Fruit fly (Drosophila melanogaster) whole organism, embryonic: ENCODE measurements around the gene CG13893.

Experiments
- CG10431 ChIP-seq: fragments of 200-800 bp; sonication (Bioruptor generic); optimal IDR thresholded peaks from 3 replicates; lab custom pipeline; 2018; ENCODE audit warnings: missing biosample characterization, mild to moderate bottlenecking, missing genetic modification characterization
- CG10654 ChIP-seq: fragments of 200-800 bp; sonication (Bioruptor generic); optimal IDR thresholded peaks from 2 replicates; lab custom pipeline; 2016; ENCODE audit warnings: missing biosample characterization, missing genetic modification characterization
- CG11456 ChIP-seq: fragments of 200-800 bp; sonication (Bioruptor generic); IDR thresholded peaks from 3 replicates; pipeline ENCODE4 v1.3.6; 2022; ENCODE audit warnings: missing biosample characterization, missing genetic modification characterization
- CG12236 ChIP-seq: fragments of 200-800 bp; sonication (Bioruptor generic); optimal IDR thresholded peaks from 2 replicates; lab custom pipeline; 2016; ENCODE audit warnings: missing biosample characterization, missing genetic modification characterization
- CG1233 ChIP-seq: fragments of 200-800 bp; sonication (Bioruptor generic); optimal IDR thresholded peaks from 4 replicates; lab custom pipeline; 2018; ENCODE audit warnings: missing biosample characterization, mild to moderate bottlenecking, missing genetic modification characterization
- CG13296 ChIP-seq: fragments of 200-800 bp; sonication (Bioruptor generic); optimal IDR thresholded peaks from 3 replicates; lab custom pipeline; 2018; ENCODE audit warnings: missing biosample characterization, mild to moderate bottlenecking, missing genetic modification characterization
- CG14710 ChIP-seq: fragments of 200-800 bp; sonication (Bioruptor generic); optimal IDR thresholded peaks from 3 replicates; lab custom pipeline; 2019; ENCODE audit warnings: missing biosample characterization, mild to moderate bottlenecking, missing genetic modification characterization, moderate library complexity
- CG15479 ChIP-seq: fragments of 200-800 bp; sonication (Bioruptor generic); optimal IDR thresholded peaks from 3 replicates; lab custom pipeline; 2019; ENCODE audit warnings: missing biosample characterization, mild to moderate bottlenecking, missing genetic modification characterization, moderate library complexity
- CG1603 ChIP-seq: fragments of 200-800 bp; sonication (Bioruptor generic); optimal IDR thresholded peaks from 2 replicates; lab custom pipeline; 2019; ENCODE audit warnings: missing biosample characterization, mild to moderate bottlenecking, missing genetic modification characterization, moderate library complexity
- CG17385 ChIP-seq: fragments of 200-800 bp; sonication (Bioruptor generic); optimal IDR thresholded peaks from 3 replicates; lab custom pipeline; 2018; ENCODE audit warnings: missing biosample characterization, mild to moderate bottlenecking, missing genetic modification characterization
- CG17612 ChIP-seq: fragments of 200-800 bp; sonication (Bioruptor generic); IDR thresholded peaks from 2 replicates; pipeline ENCODE4 v1.3.6; 2022; ENCODE audit warnings: missing biosample characterization, missing genetic modification characterization
- CG31365 ChIP-seq: fragments of 200-800 bp; sonication (Bioruptor generic); optimal IDR thresholded peaks from 2 replicates; lab custom pipeline; 2018; ENCODE audit warnings: missing biosample characterization, mild to moderate bottlenecking, missing genetic modification characterization
- CG31441 ChIP-seq: fragments of 200-800 bp; sonication (Bioruptor generic); IDR thresholded peaks from 2 replicates; pipeline ENCODE4 v1.3.6; 2022; ENCODE audit warnings: missing biosample characterization, missing genetic modification characterization
- CG43689 ChIP-seq: fragments of 200-800 bp; sonication (Bioruptor generic); IDR thresholded peaks from 2 replicates; pipeline ENCODE4 v1.3.6; 2022; ENCODE audit warnings: missing biosample characterization, missing genetic modification characterization
- CG4730 ChIP-seq: fragments of 200-800 bp; sonication (Bioruptor generic); IDR thresholded peaks from 2 replicates; pipeline ENCODE4 v1.3.6; 2022; ENCODE audit warnings: missing biosample characterization, missing genetic modification characterization
- CG4854 ChIP-seq: fragments of 200-800 bp; sonication (Bioruptor generic); optimal IDR thresholded peaks from 2 replicates; lab custom pipeline; 2016; ENCODE audit warnings: missing biosample characterization, missing genetic modification characterization, inconsistent platforms
- CG6272 ChIP-seq: fragments of 200-800 bp; sonication (Bioruptor generic); IDR thresholded peaks from 2 replicates; pipeline ENCODE4 v1.3.6; 2022; ENCODE audit warnings: missing biosample characterization, missing genetic modification characterization
- CG6791 ChIP-seq: fragments of 200-800 bp; sonication (Bioruptor generic); IDR thresholded peaks from 3 replicates; pipeline ENCODE4 v1.3.6; 2022; ENCODE audit warnings: missing biosample characterization, missing genetic modification characterization; ENCODE audit not compliant: partially characterized antibody
- CG7839 ChIP-seq: fragments of 200-800 bp; sonication (Bioruptor generic); optimal IDR thresholded peaks from 3 replicates; lab custom pipeline; 2018; ENCODE audit warnings: missing biosample characterization, mild to moderate bottlenecking, missing genetic modification characterization, moderate library complexity
- CG7928 ChIP-seq: fragments of 200-800 bp; sonication (Bioruptor generic); optimal IDR thresholded peaks from 2 replicates; lab custom pipeline; 2017; ENCODE audit warnings: missing biosample characterization, mild to moderate bottlenecking, missing genetic modification characterization
- CHES-1-like ChIP-seq: fragments of 200-800 bp; sonication (Bioruptor generic); optimal IDR thresholded peaks from 2 replicates; lab custom pipeline; 2016; ENCODE audit warnings: missing biosample characterization, missing genetic modification characterization
- D ChIP-seq, 2 experiments: fragments of 200-800 bp in 1 of 2; fragments of >200 bp in 1 of 2; sonication (Bioruptor generic) in 1 of 2; optimal IDR thresholded peaks; 2 replicates in 1 of 2; 3 replicates in 1 of 2; lab custom pipeline; 2017; ENCODE audit warnings: mild to moderate bottlenecking in 1 of 2, missing biosample characterization in 1 of 2, missing genetic modification characterization in 1 of 2, missing genetic modification reagents in 1 of 2
- ERR ChIP-seq: fragments of 200-800 bp; sonication (Bioruptor generic); optimal IDR thresholded peaks from 2 replicates; lab custom pipeline; 2016; ENCODE audit warnings: missing biosample characterization, missing genetic modification characterization
- Ets65A ChIP-seq: fragments of 200-800 bp; sonication (Bioruptor generic); peaks from one replicate; lab custom pipeline; 2016; ENCODE audit warnings: missing biosample characterization, missing genetic modification characterization
- Ets97D ChIP-seq: fragments of 200-800 bp; sonication (Bioruptor generic); optimal IDR thresholded peaks from 3 replicates; lab custom pipeline; 2016; ENCODE audit warnings: missing biosample characterization, missing genetic modification characterization
- HmgD ChIP-seq: fragments of 200-800 bp; sonication (Bioruptor generic); optimal IDR thresholded peaks from 3 replicates; lab custom pipeline; 2016; ENCODE audit warnings: missing biosample characterization, missing genetic modification characterization
- Hr39 ChIP-seq: fragments of >200 bp; optimal IDR thresholded peaks from 2 replicates; lab custom pipeline; 2017
- Kr ChIP-seq: fragments of 200-800 bp; sonication (Bioruptor generic); optimal IDR thresholded peaks from 2 replicates; lab custom pipeline; 2017; ENCODE audit warnings: missing biosample characterization, mild to moderate bottlenecking, missing genetic modification characterization
- Lhr ChIP-seq: fragments of 200-800 bp; sonication (Bioruptor generic); optimal IDR thresholded peaks from 3 replicates; lab custom pipeline; 2017; ENCODE audit warnings: mild to moderate bottlenecking, missing biosample characterization, missing genetic modification reagents, missing genetic modification characterization
- MESR4 ChIP-seq: fragments of 200-800 bp; sonication (Bioruptor generic); optimal IDR thresholded peaks from 2 replicates; lab custom pipeline; 2018; ENCODE audit warnings: missing biosample characterization, mild to moderate bottlenecking, missing genetic modification characterization, moderate library complexity
- Max ChIP-seq: fragments of 200-800 bp; sonication (Bioruptor generic); optimal IDR thresholded peaks from 2 replicates; lab custom pipeline; 2016; ENCODE audit warnings: missing biosample characterization, mild to moderate bottlenecking, missing genetic modification characterization
- Opbp ChIP-seq: fragments of 200-800 bp; sonication (Bioruptor generic); IDR thresholded peaks from 3 replicates; pipeline ENCODE4 v1.3.6; 2022; ENCODE audit warnings: missing biosample characterization, missing genetic modification characterization; ENCODE audit not compliant: partially characterized antibody
- Ravus ChIP-seq: fragments of 200-800 bp; sonication (Bioruptor generic); IDR thresholded peaks from 2 replicates; pipeline ENCODE4 v1.3.6; 2022; ENCODE audit warnings: missing biosample characterization, missing genetic modification characterization
- Rfx ChIP-seq: fragments of 200-800 bp; sonication (Bioruptor generic); IDR thresholded peaks from 2 replicates; pipeline ENCODE4 v1.3.6; 2022; ENCODE audit warnings: missing biosample characterization, missing genetic modification characterization
- Side ChIP-seq: fragments of 200-800 bp; sonication (Bioruptor generic); optimal IDR thresholded peaks from 2 replicates; lab custom pipeline; 2016; ENCODE audit warnings: missing biosample characterization, missing genetic modification characterization
- Six4 ChIP-seq: fragments of 200-800 bp; sonication (Bioruptor generic); optimal IDR thresholded peaks from 2 replicates; lab custom pipeline; 2016; ENCODE audit warnings: missing biosample characterization, missing genetic modification characterization
- Xbp1 ChIP-seq: fragments of 200-800 bp; sonication (Bioruptor generic); optimal IDR thresholded peaks from 3 replicates; lab custom pipeline; 2016; ENCODE audit warnings: missing biosample characterization, mild to moderate bottlenecking, missing genetic modification characterization
- ap ChIP-seq: fragments of 200-800 bp; sonication (Bioruptor generic); IDR thresholded peaks from 2 replicates; pipeline ENCODE4 v1.3.6; 2022; ENCODE audit warnings: missing biosample characterization, missing genetic modification characterization
- cato ChIP-seq: fragments of 200-800 bp; sonication (Bioruptor generic); optimal IDR thresholded peaks from 2 replicates; lab custom pipeline; 2016; ENCODE audit warnings: missing biosample characterization, missing genetic modification characterization, borderline replicate concordance
- chn ChIP-seq: fragments of 200-800 bp; sonication (Bioruptor generic); optimal IDR thresholded peaks from 2 replicates; lab custom pipeline; 2016; ENCODE audit warnings: missing biosample characterization, missing genetic modification characterization
- emc ChIP-seq: fragments of 200-800 bp; sonication (Bioruptor generic); optimal IDR thresholded peaks from 2 replicates; lab custom pipeline; 2016; ENCODE audit warnings: missing biosample characterization, missing genetic modification characterization
- gt ChIP-seq: fragments of 200-800 bp; sonication (Bioruptor generic); IDR thresholded peaks from 2 replicates; pipeline ENCODE4 v1.3.6; 2022; ENCODE audit warnings: missing biosample characterization, missing genetic modification characterization
- hth ChIP-seq: fragments of >200 bp; optimal IDR thresholded peaks from 2 replicates; lab custom pipeline; 2017; ENCODE audit warnings: inconsistent platforms
- lab ChIP-seq: fragments of 200-800 bp; sonication (Bioruptor generic); optimal IDR thresholded peaks from 3 replicates; lab custom pipeline; 2017; ENCODE audit warnings: missing biosample characterization, missing genetic modification characterization, mild to moderate bottlenecking, moderate library complexity, missing genetic modification reagents
- nau ChIP-seq: fragments of 200-800 bp; sonication (Bioruptor generic); optimal IDR thresholded peaks from 3 replicates; lab custom pipeline; 2017; ENCODE audit warnings: missing biosample characterization, mild to moderate bottlenecking, missing genetic modification characterization, missing genetic modification reagents
- pan ChIP-seq, 4 experiments: fragments of >200 bp in 3 of 4; fragments of 200-800 bp in 1 of 4; sonication (Bioruptor generic) in 1 of 4; optimal IDR thresholded peaks in 3 of 4; IDR thresholded peaks in 1 of 4; 2 replicates each; pipeline versions ENCODE4 v1.3.6 to Lab custom; 2017 to 2022; ENCODE audit warnings: missing biosample characterization in 2 of 4, missing genetic modification characterization in 2 of 4, mixed read lengths in 1 of 4
- twi ChIP-seq: fragments of 200-800 bp; optimal IDR thresholded peaks from 2 replicates; lab custom pipeline; 2019; ENCODE audit warnings: missing biosample characterization, mild to moderate bottlenecking, missing genetic modification characterization, moderate library complexity
- tx ChIP-seq: fragments of 200-800 bp; sonication (Bioruptor generic); optimal IDR thresholded peaks from 2 replicates; lab custom pipeline; 2016; ENCODE audit warnings: missing biosample characterization, missing genetic modification characterization
- zfh2 ChIP-seq: fragments of 200-800 bp; sonication (Bioruptor generic); optimal IDR thresholded peaks from 2 replicates; lab custom pipeline; 2016; ENCODE audit warnings: missing biosample characterization, missing genetic modification characterization

CG13893 gene

DNA sequence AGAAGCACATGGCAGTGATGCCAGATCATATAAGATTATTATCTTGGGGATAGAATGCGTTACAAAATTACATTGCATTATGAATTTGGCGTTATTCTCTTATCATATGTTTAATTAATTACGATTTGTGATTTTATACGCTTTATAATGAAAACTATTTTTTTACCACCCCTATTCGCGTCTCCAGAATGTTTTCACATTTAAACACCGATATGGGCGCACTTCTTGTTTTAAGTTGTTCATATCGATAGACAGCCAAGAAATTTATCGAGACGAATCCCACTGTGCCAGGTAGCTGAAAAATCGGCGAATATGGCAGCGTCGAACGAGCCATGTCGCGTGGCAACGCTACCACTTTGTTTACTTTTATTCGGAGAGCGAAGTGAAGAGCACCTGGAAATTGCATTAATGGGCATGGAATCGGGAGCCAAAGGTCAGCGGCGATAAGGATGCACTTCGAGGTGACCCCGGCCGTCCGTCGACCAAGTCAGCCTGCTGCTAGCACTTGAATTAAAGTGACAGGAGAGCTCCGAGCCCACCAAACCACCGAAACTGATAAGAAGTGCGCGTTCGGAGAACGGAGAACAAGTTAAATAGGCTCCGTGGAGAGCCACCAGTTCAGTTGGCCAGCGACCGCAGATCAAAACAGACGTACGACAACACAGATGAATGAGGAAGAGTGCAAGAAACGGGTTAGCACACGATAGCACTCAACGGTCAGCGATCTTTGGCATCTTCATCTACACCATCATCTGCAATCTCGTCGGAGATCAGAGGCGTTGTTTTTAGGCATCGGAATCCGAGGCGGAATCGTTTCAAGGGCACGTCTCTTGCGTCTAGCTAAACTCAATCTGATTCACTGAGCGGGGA is 44.6 kb upstream of the CG13893 start, which contains the start of gene Gale (continued):
- TF ChIP-seq Six4 (GFP tag; lab: Kevin White, UChicago) (no peak), cato (GFP tag; lab: Kevin White, UChicago) (no peak), CG11456 (GFP tag; lab: Robert Waterston, UW) (no peak), CG13296 (GFP tag; lab: Kevin White, UChicago) (no peak), CG7928 (no peak), CG43689 (GFP tag; lab: Robert Waterston, UW) (no peak), twi (tag; lab: Kevin White, UChicago) (no peak), pan (optimal IDR thresholded peaks at IDR 0.05; lab: Kevin White, UChicago) (no peak), pan (GFP tag; optimal IDR thresholded peaks at IDR 0.05 in 1 of 2, IDR thresholded peaks at IDR 0.05 in 1 of 2) (no peak), zfh2 (GFP tag; lab: Kevin White, UChicago) (no peak), CG31441 (GFP tag; lab: Robert Waterston, UW) (0 out of 2 replicates have a peak, but pooled peaks have one; percentile 11), CG10431 (GFP tag; lab: Kevin White, UChicago) (no peak), CG12236 (GFP tag; lab: Kevin White, UChicago) (no peak), Rfx (GFP tag; lab: Robert Waterston, UW) (peak; percentile 55), emc (GFP tag; lab: Kevin White, UChicago) (no peak), nau (no peak), CG15479 (no peak), tx (GFP tag; lab: Kevin White, UChicago) (no peak), Lhr (GFP tag; lab: Kevin White, UChicago) (peak; percentile 50), CHES-1-like (no peak), Side (GFP tag; lab: Kevin White, UChicago) (no peak), CG1603 (tag; lab: Kevin White, UChicago) (peak; percentile 27), Hr39 (no peak), CG17385 (GFP tag; lab: Kevin White, UChicago) (peak; percentile 28), MESR4 (GFP tag; lab: Kevin White, UChicago) (peak; percentile 33), CG6791 (GFP tag; lab: Robert Waterston, UW) (peak; percentile 67), CG31365 (tag; lab: Kevin White, UChicago) (no peak), CG14710 (tag; lab: Kevin White, UChicago) (peak; percentile 22), Opbp (GFP tag; lab: Robert Waterston, UW) (peak; percentile 68; the same call in 2 of the 3 replicates), ap (GFP tag; lab: Robert Waterston, UW) (no peak), ERR (GFP tag; lab: Kevin White, UChicago) (no peak), Ets65A (peak; percentile 86), CG17612 (GFP tag; lab: Robert Waterston, UW) (no peak), CG4730 (no peak), hth (lab: Kevin White, UChicago) (no peak), lab (GFP tag; lab: Kevin White, UChicago) (no peak), Kr (GFP tag; lab: Kevin White, UChicago) (no peak), Ravus (GFP tag; lab: Robert Waterston, UW) (no peak), chn (no peak), gt (GFP tag; lab: Robert Waterston, UW) (no peak), Ets97D (GFP tag; lab: Kevin White, UChicago) (peak; percentile 85), Max (GFP tag; lab: Kevin White, UChicago) (no peak), HmgD (no peak), CG7839 (tag; lab: Kevin White, UChicago) (peak; percentile 34), D (optimal IDR thresholded peaks at IDR 0.05; lab: Kevin White, UChicago) (no peak), D (GFP tag; optimal IDR thresholded peaks at IDR 0.05; lab: Kevin White, UChicago) (no peak), CG6272 (no peak), Xbp1 (GFP tag; lab: Kevin White, UChicago) (no peak), CG4854 (GFP tag; lab: Kevin White, UChicago) (no peak), CG1233 (GFP tag; lab: Kevin White, UChicago) (no peak), CG10654 (GFP tag; lab: Kevin White, UChicago) (no peak)
